Fruit fly (Drosophila melanogaster) whole organism, prepupa: ENCODE results near the gene Exo70.
A peak's percentile ranks its signal among the peaks of the same experiment; 100 is the strongest.

Experiments
- Blimp-1 ChIP-seq: fragments of 200-800 bp; sonication (Bioruptor generic); optimal IDR thresholded peaks from 3 replicates; lab custom pipeline; 2017; ENCODE audit warnings: missing biosample characterization, missing genetic modification characterization, mild to moderate bottlenecking, moderate library complexity, missing genetic modification reagents
- CG10631 ChIP-seq: fragments of 200-800 bp; sonication (Bioruptor generic); optimal IDR thresholded peaks from 2 replicates; lab custom pipeline; 2016; ENCODE audit warnings: missing biosample characterization, missing genetic modification characterization
- CG10669 ChIP-seq: fragments of 200-800 bp; sonication (Bioruptor generic); optimal IDR thresholded peaks from 3 replicates; lab custom pipeline; 2018; ENCODE audit warnings: missing biosample characterization, mild to moderate bottlenecking, missing genetic modification characterization, moderate library complexity
- CG11294 ChIP-seq: fragments of 200-800 bp; sonication (Bioruptor generic); IDR thresholded peaks from 2 replicates; pipeline ENCODE4 v1.3.6; 2022; ENCODE audit warnings: missing biosample characterization, missing genetic modification characterization
- CG11762 ChIP-seq: fragments of 200-800 bp; sonication (Bioruptor generic); optimal IDR thresholded peaks from 3 replicates; lab custom pipeline; 2016; ENCODE audit warnings: missing biosample characterization, missing genetic modification characterization; ENCODE audit not compliant: insufficient read depth
- CG11902 ChIP-seq: fragments of 200-800 bp; sonication (Bioruptor generic); optimal IDR thresholded peaks from 3 replicates; lab custom pipeline; 2016; ENCODE audit warnings: missing biosample characterization, missing genetic modification characterization
- CG1621 ChIP-seq: fragments of 200-800 bp; sonication (Bioruptor generic); optimal IDR thresholded peaks from 3 replicates; lab custom pipeline; 2018; ENCODE audit warnings: missing biosample characterization, mild to moderate bottlenecking, missing genetic modification characterization
- CG16779 ChIP-seq: fragments of 200-800 bp; sonication (Bioruptor generic); optimal IDR thresholded peaks from 3 replicates; lab custom pipeline; 2017; ENCODE audit warnings: missing biosample characterization, mild to moderate bottlenecking, missing genetic modification characterization
- CG3032 ChIP-seq: fragments of 200-800 bp; optimal IDR thresholded peaks from 2 replicates; lab custom pipeline; 2019; ENCODE audit warnings: missing biosample characterization, mild to moderate bottlenecking, missing genetic modification characterization, moderate library complexity
- CG32006 ChIP-seq: fragments of 200-800 bp; sonication (Bioruptor generic); optimal IDR thresholded peaks from 3 replicates; lab custom pipeline; 2017; ENCODE audit warnings: missing biosample characterization, mild to moderate bottlenecking, missing genetic modification characterization
- CG34406 ChIP-seq: fragments of 200-800 bp; sonication (Bioruptor generic); optimal IDR thresholded peaks from 3 replicates; lab custom pipeline; 2016; ENCODE audit warnings: missing biosample characterization, missing genetic modification characterization
- CG4318 ChIP-seq: fragments of 200-800 bp; sonication (Bioruptor generic); optimal IDR thresholded peaks from 3 replicates; lab custom pipeline; 2017; ENCODE audit warnings: missing biosample characterization, mild to moderate bottlenecking, missing genetic modification characterization
- CG6163 ChIP-seq: fragments of 200-800 bp; sonication (Bioruptor generic); IDR thresholded peaks from 3 replicates; pipeline ENCODE4 v1.3.6; 2022; ENCODE audit warnings: missing biosample characterization, missing genetic modification characterization
- CG6276 ChIP-seq: fragments of 200-800 bp; sonication (Bioruptor generic); optimal IDR thresholded peaks from 2 replicates; lab custom pipeline; 2017; ENCODE audit warnings: missing biosample characterization, mild to moderate bottlenecking, missing genetic modification characterization
- CG6792 ChIP-seq: fragments of 200-800 bp; sonication (Bioruptor generic); optimal IDR thresholded peaks from 3 replicates; lab custom pipeline; 2016; ENCODE audit warnings: missing biosample characterization, missing genetic modification characterization
- CG6854 ChIP-seq: fragments of 200-800 bp; sonication (Bioruptor generic); optimal IDR thresholded peaks from 2 replicates; lab custom pipeline; 2017; ENCODE audit warnings: missing biosample characterization, mild to moderate bottlenecking, missing genetic modification characterization
- CG7368 ChIP-seq: fragments of 200-800 bp; sonication (Bioruptor generic); optimal IDR thresholded peaks from 3 replicates; lab custom pipeline; 2016; ENCODE audit warnings: missing biosample characterization, missing genetic modification characterization
- CG8319 ChIP-seq: fragments of 200-800 bp; sonication (Bioruptor generic); optimal IDR thresholded peaks from 3 replicates; lab custom pipeline; 2016; ENCODE audit warnings: missing biosample characterization, missing genetic modification characterization
- CG8632 ChIP-seq: fragments of 200-800 bp; sonication (Bioruptor generic); optimal IDR thresholded peaks from 3 replicates; lab custom pipeline; 2016; ENCODE audit warnings: missing biosample characterization, missing genetic modification characterization
- CG9139 ChIP-seq: fragments of 200-800 bp; sonication (Bioruptor generic); optimal IDR thresholded peaks from 3 replicates; lab custom pipeline; 2017; ENCODE audit warnings: missing biosample characterization, mild to moderate bottlenecking, missing genetic modification characterization
- Eip75B ChIP-seq: fragments of 200-800 bp; sonication (Bioruptor generic); optimal IDR thresholded peaks from 3 replicates; lab custom pipeline; 2016; ENCODE audit warnings: missing biosample characterization, missing genetic modification characterization
- Eip93F ChIP-seq: fragments of 200-800 bp; sonication (Bioruptor generic); optimal IDR thresholded peaks from 2 replicates; lab custom pipeline; 2016; ENCODE audit warnings: missing biosample characterization, mild to moderate bottlenecking, missing genetic modification characterization
- Ets21C ChIP-seq: fragments of 200-800 bp; sonication (Bioruptor generic); optimal IDR thresholded peaks from 3 replicates; lab custom pipeline; 2016; ENCODE audit warnings: missing biosample characterization, missing genetic modification characterization
- Ets96B ChIP-seq: fragments of 200-800 bp; optimal IDR thresholded peaks from 2 replicates; lab custom pipeline; 2019; ENCODE audit warnings: missing biosample characterization, mild to moderate bottlenecking, missing genetic modification characterization, moderate library complexity
- Gug ChIP-seq: fragments of 200-800 bp; sonication (Bioruptor generic); IDR thresholded peaks from 2 replicates; pipeline ENCODE4 v1.3.6; 2022; ENCODE audit warnings: missing biosample characterization, missing genetic modification characterization
- Hr38 ChIP-seq: sonication (Bioruptor generic); optimal IDR thresholded peaks from 2 replicates; lab custom pipeline; 2016; ENCODE audit warnings: missing biosample characterization, missing genetic modification characterization
- Hr39 ChIP-seq: fragments of 200-800 bp; sonication (Bioruptor generic); optimal IDR thresholded peaks from 2 replicates; lab custom pipeline; 2016; ENCODE audit warnings: missing biosample characterization, missing genetic modification characterization
- Lpt ChIP-seq: fragments of 200-800 bp; sonication (Bioruptor generic); optimal IDR thresholded peaks from 3 replicates; lab custom pipeline; 2016; ENCODE audit warnings: missing biosample characterization, missing genetic modification characterization
- Met ChIP-seq: fragments of 200-800 bp; sonication (Bioruptor generic); optimal IDR thresholded peaks from 3 replicates; lab custom pipeline; 2016; ENCODE audit warnings: missing biosample characterization, missing genetic modification characterization
- OdsH ChIP-seq: fragments of 200-800 bp; sonication (Bioruptor generic); optimal IDR thresholded peaks from 3 replicates; lab custom pipeline; 2016; ENCODE audit warnings: missing biosample characterization, missing genetic modification characterization
- Smox ChIP-seq: fragments of 200-800 bp; sonication (Bioruptor generic); optimal IDR thresholded peaks from 3 replicates; lab custom pipeline; 2016; ENCODE audit warnings: missing biosample characterization, missing genetic modification characterization
- Sox102F ChIP-seq: fragments of 200-800 bp; sonication (Bioruptor generic); optimal IDR thresholded peaks from 2 replicates; lab custom pipeline; 2016; ENCODE audit warnings: missing biosample characterization, mild to moderate bottlenecking, missing genetic modification characterization
- Sox14 ChIP-seq: fragments of 200-800 bp; sonication (Bioruptor generic); optimal IDR thresholded peaks from 3 replicates; lab custom pipeline; 2016; ENCODE audit warnings: missing biosample characterization, missing genetic modification characterization
- Sox15 ChIP-seq: fragments of 200-800 bp; sonication (Bioruptor generic); optimal IDR thresholded peaks from 3 replicates; lab custom pipeline; 2016; ENCODE audit warnings: missing biosample characterization, missing genetic modification characterization
- achi ChIP-seq: fragments of 200-800 bp; sonication (Bioruptor generic); optimal IDR thresholded peaks from 3 replicates; lab custom pipeline; 2016; ENCODE audit warnings: missing biosample characterization, missing genetic modification characterization
- acj6 ChIP-seq: fragments of 200-800 bp; sonication (Bioruptor generic); optimal IDR thresholded peaks from 3 replicates; lab custom pipeline; 2016; ENCODE audit warnings: missing biosample characterization, missing genetic modification characterization
- dac ChIP-seq: fragments of 200-800 bp; sonication (Bioruptor generic); optimal IDR thresholded peaks from 2 replicates; lab custom pipeline; 2017; ENCODE audit warnings: missing biosample characterization, mild to moderate bottlenecking, missing genetic modification characterization
- dsx ChIP-seq: fragments of 200-800 bp; optimal IDR thresholded peaks from 3 replicates; lab custom pipeline; 2019; ENCODE audit warnings: missing biosample characterization, mild to moderate bottlenecking, missing genetic modification characterization, moderate library complexity; ENCODE audit not compliant: poor library complexity, severe bottlenecking
- fd59A ChIP-seq: fragments of 200-800 bp; sonication (Bioruptor generic); optimal IDR thresholded peaks from 2 replicates; lab custom pipeline; 2017; ENCODE audit warnings: missing biosample characterization, mild to moderate bottlenecking, missing genetic modification characterization, missing genetic modification reagents
- fkh ChIP-seq: fragments of 200-800 bp; sonication (Bioruptor generic); optimal IDR thresholded peaks from 3 replicates; lab custom pipeline; 2017; ENCODE audit warnings: missing biosample characterization, mild to moderate bottlenecking, missing genetic modification characterization, moderate library complexity
- lz ChIP-seq: fragments of 200-800 bp; sonication (Bioruptor generic); optimal IDR thresholded peaks from 3 replicates; lab custom pipeline; 2016; ENCODE audit warnings: missing biosample characterization, missing genetic modification characterization
- pdm3 ChIP-seq: fragments of 200-800 bp; sonication (Bioruptor generic); optimal IDR thresholded peaks from 3 replicates; lab custom pipeline; 2016; ENCODE audit warnings: missing biosample characterization, missing genetic modification characterization
- salr ChIP-seq, 2 experiments: fragments of 200-800 bp; sonication (Bioruptor generic); optimal IDR thresholded peaks; 3 replicates each; lab custom pipeline; 2016 to 2018; ENCODE audit warnings: missing biosample characterization in 2 of 2, missing genetic modification characterization in 2 of 2, mild to moderate bottlenecking in 1 of 2
- spab ChIP-seq: fragments of 200-800 bp; sonication (Bioruptor generic); optimal IDR thresholded peaks from 2 replicates; lab custom pipeline; 2017; ENCODE audit warnings: missing biosample characterization, mild to moderate bottlenecking, missing genetic modification characterization, missing genetic modification reagents
- ss ChIP-seq, 2 experiments: fragments of 200-800 bp; sonication (Bioruptor generic); optimal IDR thresholded peaks; 2 replicates in 1 of 2; 3 replicates in 1 of 2; lab custom pipeline; 2017 to 2018; ENCODE audit warnings: mild to moderate bottlenecking in 2 of 2, missing biosample characterization in 2 of 2, missing genetic modification characterization in 2 of 2, moderate library complexity in 1 of 2
- svp ChIP-seq: fragments of 200-800 bp; sonication (Bioruptor generic); peaks from one replicate; lab custom pipeline; 2016; ENCODE audit warnings: missing biosample characterization, missing genetic modification characterization
- vri ChIP-seq: fragments of 200-800 bp; sonication (Bioruptor generic); optimal IDR thresholded peaks from 3 replicates; lab custom pipeline; 2016; ENCODE audit warnings: missing biosample characterization, mild to moderate bottlenecking, missing genetic modification characterization

The Exo70 gene

DNA sequence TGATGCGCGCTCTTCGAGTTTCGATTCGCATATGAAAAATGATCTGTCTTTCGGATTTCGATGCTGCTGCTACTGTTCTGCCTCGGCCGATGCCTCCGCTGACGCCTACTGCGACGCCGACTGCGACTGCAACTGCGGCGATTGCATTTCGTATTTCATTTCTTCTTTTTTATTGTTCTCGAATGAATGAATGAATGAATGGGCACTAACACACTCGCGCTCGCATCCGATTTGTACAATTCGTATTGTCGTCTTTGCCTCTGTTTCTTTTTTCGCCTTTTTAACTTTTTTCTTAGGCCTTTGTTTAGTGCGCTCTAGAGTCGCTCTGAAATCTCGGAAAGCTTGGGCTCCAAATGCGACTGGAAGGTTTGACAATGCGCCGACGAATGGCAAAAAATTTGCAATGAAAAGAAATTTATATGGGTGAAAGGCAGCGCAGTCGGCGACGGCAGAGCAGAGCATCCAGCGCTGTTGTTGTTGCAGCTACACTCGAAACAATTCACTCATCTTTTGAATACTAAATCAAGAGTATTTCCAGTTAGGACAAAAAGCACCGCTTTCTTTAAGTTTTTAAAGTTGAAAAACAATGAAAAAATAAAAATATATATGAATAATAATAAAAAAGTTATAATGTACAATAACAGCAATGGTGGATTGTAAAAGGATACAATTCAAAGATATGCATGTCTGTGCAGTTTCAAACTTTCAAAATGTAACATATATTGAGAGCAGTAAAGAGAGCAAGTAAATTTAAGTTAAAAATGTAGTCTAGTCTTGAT, 10.3 kb downstream of the Exo70 start, which contains the start of gene CG32354 (continued):
- TF ChIP-seq acj6 (GFP tag; lab: Kevin White, UChicago), result peak; percentile 28
- TF ChIP-seq Sox15 (GFP tag; lab: Kevin White, UChicago), result no peak
- no peak for TF ChIP-seq pdm3
- no peak for TF ChIP-seq CG7368 (GFP tag; lab: Kevin White, UChicago)
- no peak for TF ChIP-seq CG11294 (GFP tag; lab: Robert Waterston, UW)
- TF ChIP-seq CG4318 (GFP tag; lab: Kevin White, UChicago), result peak; percentile 75
- TF ChIP-seq CG6163 (GFP tag; lab: Robert Waterston, UW), result peak; percentile 63; the same call in 2 of the 3 replicates
- peak; percentile 17 for TF ChIP-seq Sox102F (GFP tag; lab: Kevin White, UChicago)
- TF ChIP-seq Ets21C (GFP tag; lab: Kevin White, UChicago), result no peak
- no peak for TF ChIP-seq Hr39 (GFP tag; lab: Kevin White, UChicago)

DNA sequence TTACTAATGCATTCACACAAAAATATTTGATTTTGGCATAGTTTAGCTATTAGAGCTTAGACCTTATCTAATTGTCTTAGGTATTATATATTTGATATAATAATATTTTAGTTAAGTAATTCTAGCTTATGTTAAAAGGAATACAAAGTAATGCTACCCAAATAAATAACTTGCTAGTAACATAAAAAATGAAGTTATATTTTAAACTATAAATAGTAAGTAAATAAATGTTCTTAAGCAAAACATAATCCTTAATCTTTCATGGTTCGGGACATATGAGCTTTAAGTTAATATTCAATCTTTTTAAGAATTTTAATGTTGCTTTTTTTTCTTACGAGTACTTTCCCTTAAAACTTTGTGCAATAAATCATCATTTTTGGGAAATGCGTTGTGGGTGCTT, 11.5 kb downstream of the Exo70 start:
- no peak for TF ChIP-seq Lpt
- TF ChIP-seq Sox15 (GFP tag; lab: Kevin White, UChicago), result no peak
- no peak for TF ChIP-seq ss (GFP tag; optimal IDR thresholded peaks at IDR 0.05; lab: Kevin White, UChicago)
- TF ChIP-seq Eip75B (GFP tag; lab: Kevin White, UChicago), result no peak
- TF ChIP-seq CG6854, result no peak
- peak; percentile 85 for TF ChIP-seq CG4318 (GFP tag; lab: Kevin White, UChicago)
- TF ChIP-seq CG10669, result no peak
- no peak for TF ChIP-seq svp (GFP tag; lab: Kevin White, UChicago)
- TF ChIP-seq Smox (GFP tag; lab: Kevin White, UChicago), result no peak
- TF ChIP-seq Gug (GFP tag; lab: Robert Waterston, UW), result no peak
- no peak for TF ChIP-seq Hr38 (GFP tag; lab: Kevin White, UChicago)
- TF ChIP-seq pdm3, result no peak
- TF ChIP-seq Ets96B (tag; lab: Kevin White, UChicago), result peak; percentile 5
- TF ChIP-seq fd59A (GFP tag; lab: Kevin White, UChicago), result no peak
- peak; percentile 2 for TF ChIP-seq CG8632 (GFP tag; lab: Kevin White, UChicago)
- no peak for TF ChIP-seq CG7368 (GFP tag; lab: Kevin White, UChicago)
- TF ChIP-seq Eip93F (GFP tag; lab: Kevin White, UChicago), result no peak
- TF ChIP-seq vri (GFP tag; lab: Kevin White, UChicago), result no peak
- peak; percentile 25 for TF ChIP-seq CG34406 (GFP tag; lab: Kevin White, UChicago)
- peak; percentile 14 for TF ChIP-seq dac (GFP tag; lab: Kevin White, UChicago)
- TF ChIP-seq CG3032 (tag; lab: Kevin White, UChicago), result peak; percentile 3
- TF ChIP-seq salr (GFP tag; optimal IDR thresholded peaks at IDR 0.05; lab: Kevin White, UChicago), result peak in 1 of 2 experiments; percentile 67
- TF ChIP-seq CG11294 (GFP tag; lab: Robert Waterston, UW), result no peak
- TF ChIP-seq Hr39 (GFP tag; lab: Kevin White, UChicago), result no peak
- TF ChIP-seq CG6163 (GFP tag; lab: Robert Waterston, UW), result no peak
- TF ChIP-seq CG6792, result no peak
- TF ChIP-seq CG9139 (GFP tag; lab: Kevin White, UChicago), result no peak
- TF ChIP-seq lz (GFP tag; lab: Kevin White, UChicago), result no peak
- no peak for TF ChIP-seq CG11902 (GFP tag; lab: Kevin White, UChicago)
- TF ChIP-seq CG11762 (GFP tag; lab: Kevin White, UChicago), result no peak
- no peak for TF ChIP-seq CG6276 (GFP tag; lab: Kevin White, UChicago)
- no peak for TF ChIP-seq fkh (GFP tag; lab: Kevin White, UChicago)
- TF ChIP-seq CG10631 (GFP tag; lab: Kevin White, UChicago), result no peak
- TF ChIP-seq dsx (GFP tag; lab: Kevin White, UChicago), result no peak
- no peak for TF ChIP-seq CG16779 (tag; lab: Kevin White, UChicago)
- TF ChIP-seq Sox14 (GFP tag; lab: Kevin White, UChicago), result no peak
- no peak for TF ChIP-seq CG8319 (GFP tag; lab: Kevin White, UChicago)
- no peak for TF ChIP-seq CG1621 (tag; lab: Kevin White, UChicago)
- no peak for TF ChIP-seq Met (GFP tag; lab: Kevin White, UChicago)
- peak; percentile 90 for TF ChIP-seq CG32006 (GFP tag; lab: Kevin White, UChicago)
- no peak for TF ChIP-seq spab
- TF ChIP-seq achi (GFP tag; lab: Kevin White, UChicago), result no peak
- peak; percentile 51 for TF ChIP-seq OdsH
- TF ChIP-seq Blimp-1 (GFP tag; lab: Kevin White, UChicago), result no peak
